Fruit fly (Drosophila melanogaster) whole organism, embryonic: ENCODE results near the gene Lsd-1.
A peak's percentile ranks its signal among the peaks of the same experiment; 100 is the strongest.

Source experiments
- ATbp ChIP-seq: fragments of 200-800 bp; sonication (Bioruptor generic); optimal IDR thresholded peaks from 2 replicates; lab custom pipeline; 2017; ENCODE audit warnings: missing biosample characterization, mild to moderate bottlenecking, missing genetic modification characterization, missing genetic modification reagents
- Abd-B ChIP-seq: fragments of 200-800 bp; sonication (Bioruptor generic); optimal IDR thresholded peaks from 2 replicates; lab custom pipeline; 2018; ENCODE audit warnings: missing biosample characterization, mild to moderate bottlenecking, missing genetic modification characterization, moderate library complexity
- CG10431 ChIP-seq: fragments of 200-800 bp; sonication (Bioruptor generic); optimal IDR thresholded peaks from 3 replicates; lab custom pipeline; 2018; ENCODE audit warnings: missing biosample characterization, mild to moderate bottlenecking, missing genetic modification characterization
- CG11247 ChIP-seq: fragments of 200-800 bp; sonication (Bioruptor generic); IDR thresholded peaks from 2 replicates; pipeline ENCODE4 v1.3.6; 2022; ENCODE audit warnings: missing biosample characterization, missing genetic modification characterization
- CG12391 ChIP-seq: fragments of 200-800 bp; sonication (Bioruptor generic); optimal IDR thresholded peaks from 3 replicates; lab custom pipeline; 2018; ENCODE audit warnings: missing biosample characterization, mild to moderate bottlenecking, missing genetic modification characterization, moderate library complexity
- CG12942 ChIP-seq: fragments of 200-800 bp; sonication (Bioruptor generic); optimal IDR thresholded peaks from 3 replicates; lab custom pipeline; 2016; ENCODE audit warnings: missing biosample characterization, missing genetic modification characterization
- CG14667 ChIP-seq: fragments of 200-800 bp; sonication (Bioruptor generic); IDR thresholded peaks from 2 replicates; pipeline ENCODE4 v1.3.6; 2022; ENCODE audit warnings: missing biosample characterization, missing genetic modification characterization
- CG16813 ChIP-seq: fragments of 200-800 bp; sonication (Bioruptor generic); IDR thresholded peaks from 3 replicates; pipeline ENCODE4 v1.3.6; 2022; ENCODE audit warnings: missing biosample characterization, missing genetic modification characterization; ENCODE audit not compliant: partially characterized antibody
- CG17359 ChIP-seq: fragments of 200-800 bp; sonication (Bioruptor generic); optimal IDR thresholded peaks from 3 replicates; lab custom pipeline; 2018; ENCODE audit warnings: missing biosample characterization, mild to moderate bottlenecking, missing genetic modification characterization, moderate library complexity
- CG17568 ChIP-seq: fragments of 200-800 bp; sonication (Bioruptor generic); optimal IDR thresholded peaks from 2 replicates; lab custom pipeline; 2018; ENCODE audit warnings: missing biosample characterization, mild to moderate bottlenecking, missing genetic modification characterization, moderate library complexity
- CG18011 ChIP-seq: fragments of 200-800 bp; sonication (Bioruptor generic); optimal IDR thresholded peaks from 2 replicates; lab custom pipeline; 2017; ENCODE audit warnings: missing biosample characterization, missing genetic modification characterization, mild to moderate bottlenecking, moderate library complexity, missing genotype
- CG2202 ChIP-seq: fragments of 200-800 bp; sonication (Bioruptor generic); optimal IDR thresholded peaks from 2 replicates; lab custom pipeline; 2018; ENCODE audit warnings: missing biosample characterization, mild to moderate bottlenecking, missing genetic modification characterization
- CG33557 ChIP-seq: fragments of 200-800 bp; sonication (Bioruptor generic); optimal IDR thresholded peaks from 2 replicates; lab custom pipeline; 2019; ENCODE audit warnings: missing biosample characterization, mild to moderate bottlenecking, missing genetic modification characterization, moderate library complexity
- CG42726 ChIP-seq: fragments of 200-800 bp; sonication (Bioruptor generic); IDR thresholded peaks from 2 replicates; pipeline ENCODE4 v1.3.6; 2022; ENCODE audit warnings: missing biosample characterization, missing genetic modification characterization; ENCODE audit not compliant: partially characterized antibody
- CG4617 ChIP-seq: fragments of 200-800 bp; sonication (Bioruptor generic); optimal IDR thresholded peaks from 3 replicates; lab custom pipeline; 2016; ENCODE audit warnings: missing biosample characterization, missing genetic modification characterization, borderline replicate concordance
- CG6175 ChIP-seq: fragments of 200-800 bp; sonication (Bioruptor generic); IDR thresholded peaks from 3 replicates; pipeline ENCODE4 v1.3.6; 2022; ENCODE audit warnings: missing biosample characterization, missing genetic modification characterization
- CG6654 ChIP-seq: fragments of 200-800 bp; sonication (Bioruptor generic); optimal IDR thresholded peaks from 2 replicates; lab custom pipeline; 2017; ENCODE audit warnings: missing biosample characterization, mild to moderate bottlenecking, missing genetic modification characterization
- CG7928 ChIP-seq: fragments of 200-800 bp; sonication (Bioruptor generic); optimal IDR thresholded peaks from 2 replicates; lab custom pipeline; 2017; ENCODE audit warnings: missing biosample characterization, mild to moderate bottlenecking, missing genetic modification characterization
- Dad ChIP-seq: fragments of 200-800 bp; sonication (Bioruptor generic); optimal IDR thresholded peaks from 3 replicates; lab custom pipeline; 2016; ENCODE audit warnings: missing biosample characterization, missing genetic modification characterization
- Doc3 ChIP-seq: fragments of 200-800 bp; sonication (Bioruptor generic); IDR thresholded peaks from 3 replicates; pipeline ENCODE4 v1.3.6; 2022; ENCODE audit warnings: missing biosample characterization, missing genetic modification characterization; ENCODE audit not compliant: partially characterized antibody
- HLHmδ ChIP-seq: fragments of 200-800 bp; sonication (Bioruptor generic); optimal IDR thresholded peaks from 2 replicates; lab custom pipeline; 2018; ENCODE audit warnings: missing biosample characterization, mild to moderate bottlenecking, missing genetic modification characterization, moderate library complexity
- Hand ChIP-seq: fragments of 200-800 bp; sonication (Bioruptor generic); optimal IDR thresholded peaks from 2 replicates; lab custom pipeline; 2017; ENCODE audit warnings: mild to moderate bottlenecking, missing biosample characterization, missing genetic modification reagents, missing genetic modification characterization
- Lpt ChIP-seq: fragments of >200 bp; optimal IDR thresholded peaks from 2 replicates; lab custom pipeline; 2018; ENCODE audit warnings: missing biosample characterization, missing genetic modification characterization
- MBD-R2 ChIP-seq: fragments of 200-800 bp; sonication (Bioruptor generic); IDR thresholded peaks from 2 replicates; pipeline ENCODE4 v1.3.6; 2022; ENCODE audit warnings: missing biosample characterization, missing genetic modification characterization
- Med ChIP-seq: fragments of 200-800 bp; sonication (Bioruptor generic); peaks from one replicate; lab custom pipeline; 2016; ENCODE audit warnings: missing biosample characterization, missing genetic modification characterization, mild to moderate bottlenecking, inconsistent platforms, moderate library complexity
- Mes4 ChIP-seq: fragments of 200-800 bp; sonication (Bioruptor generic); optimal IDR thresholded peaks from 2 replicates; lab custom pipeline; 2016; ENCODE audit warnings: missing biosample characterization, missing genetic modification characterization
- Myb ChIP-seq: fragments of 200-800 bp; sonication (Bioruptor generic); optimal IDR thresholded peaks from 2 replicates; lab custom pipeline; 2016; ENCODE audit warnings: missing biosample characterization, missing genetic modification characterization
- NFAT ChIP-seq: fragments of 200-800 bp; sonication (Bioruptor generic); IDR thresholded peaks from 2 replicates; pipeline ENCODE4 v1.3.6; 2022; ENCODE audit warnings: missing biosample characterization, missing genetic modification characterization
- Nf-YA ChIP-seq: fragments of 200-800 bp; sonication (Bioruptor generic); IDR thresholded peaks from 2 replicates; pipeline ENCODE4 v1.3.6; 2022; ENCODE audit warnings: missing biosample characterization, missing genetic modification characterization
- Opbp ChIP-seq: fragments of 200-800 bp; sonication (Bioruptor generic); IDR thresholded peaks from 3 replicates; pipeline ENCODE4 v1.3.6; 2022; ENCODE audit warnings: missing biosample characterization, missing genetic modification characterization; ENCODE audit not compliant: partially characterized antibody
- Sry-δ ChIP-seq: fragments of 200-800 bp; sonication (Bioruptor generic); optimal IDR thresholded peaks from 2 replicates; lab custom pipeline; 2016; ENCODE audit warnings: missing biosample characterization, missing genetic modification characterization
- ash1 ChIP-seq: fragments of 200-800 bp; sonication (Bioruptor generic); optimal IDR thresholded peaks from 2 replicates; lab custom pipeline; 2018; ENCODE audit warnings: missing biosample characterization, mild to moderate bottlenecking, missing genetic modification characterization
- az2 ChIP-seq: fragments of 200-800 bp; sonication (Bioruptor generic); optimal IDR thresholded peaks from 3 replicates; lab custom pipeline; 2016; ENCODE audit warnings: missing biosample characterization, missing genetic modification characterization
- cato ChIP-seq: fragments of 200-800 bp; sonication (Bioruptor generic); optimal IDR thresholded peaks from 2 replicates; lab custom pipeline; 2016; ENCODE audit warnings: missing biosample characterization, missing genetic modification characterization, borderline replicate concordance
- crc ChIP-seq: fragments of 200-800 bp; sonication (Bioruptor generic); optimal IDR thresholded peaks from 2 replicates; lab custom pipeline; 2016; ENCODE audit warnings: missing biosample characterization, missing genetic modification characterization
- dmrt99B ChIP-seq: fragments of 200-800 bp; sonication (Bioruptor generic); optimal IDR thresholded peaks from 2 replicates; lab custom pipeline; 2018; ENCODE audit warnings: missing biosample characterization, mild to moderate bottlenecking, missing genetic modification characterization, moderate library complexity
- en ChIP-seq: fragments of 200-800 bp; sonication (Bioruptor generic); optimal IDR thresholded peaks from 2 replicates; lab custom pipeline; 2016; ENCODE audit warnings: missing biosample characterization, missing genetic modification characterization
- eve ChIP-seq, 2 experiments: fragments of >200 bp; optimal IDR thresholded peaks; 2 replicates each; lab custom pipeline; 2017; ENCODE audit warnings: missing biosample characterization in 2 of 2, missing genetic modification characterization in 2 of 2
- ftz-f1 ChIP-seq: fragments of 200-800 bp; sonication (Bioruptor generic); optimal IDR thresholded peaks from 2 replicates; lab custom pipeline; 2016; ENCODE audit warnings: missing biosample characterization, missing genetic modification characterization
- gce ChIP-seq: fragments of 200-800 bp; sonication (Bioruptor generic); IDR thresholded peaks from 3 replicates; pipeline ENCODE4 v1.3.6; 2022; ENCODE audit warnings: missing biosample characterization, missing genetic modification characterization
- gcm ChIP-seq: fragments of 200-800 bp; sonication (Bioruptor generic); optimal IDR thresholded peaks from 2 replicates; lab custom pipeline; 2019; ENCODE audit warnings: missing biosample characterization, mild to moderate bottlenecking, missing genetic modification characterization, moderate library complexity
- kah ChIP-seq: fragments of 200-800 bp; sonication (Bioruptor generic); optimal IDR thresholded peaks from 2 replicates; lab custom pipeline; 2018; ENCODE audit warnings: missing biosample characterization, mild to moderate bottlenecking, missing genetic modification characterization
- phol ChIP-seq: fragments of 200-800 bp; sonication (Bioruptor generic); optimal IDR thresholded peaks from 3 replicates; lab custom pipeline; 2018; ENCODE audit warnings: missing biosample characterization, mild to moderate bottlenecking, missing genetic modification characterization, moderate library complexity
- pzg ChIP-seq: fragments of 200-800 bp; sonication (Bioruptor generic); optimal IDR thresholded peaks from 3 replicates; lab custom pipeline; 2018; ENCODE audit warnings: missing biosample characterization, mild to moderate bottlenecking, missing genetic modification characterization, moderate library complexity
- slou ChIP-seq: fragments of 200-800 bp; sonication (Bioruptor generic); optimal IDR thresholded peaks from 3 replicates; lab custom pipeline; 2016; ENCODE audit warnings: missing biosample characterization, missing genetic modification characterization
- ttk ChIP-seq: fragments of 200-800 bp; sonication (Bioruptor generic); IDR thresholded peaks from 2 replicates; pipeline ENCODE4 v2.1.2; 2022; ENCODE audit warnings: missing biosample characterization, missing genetic modification characterization
- tx ChIP-seq: fragments of 200-800 bp; sonication (Bioruptor generic); optimal IDR thresholded peaks from 2 replicates; lab custom pipeline; 2016; ENCODE audit warnings: missing biosample characterization, missing genetic modification characterization
- vvl ChIP-seq: fragments of 200-800 bp; sonication (Bioruptor generic); IDR thresholded peaks from 2 replicates; pipeline ENCODE4 v1.3.6; 2022; ENCODE audit warnings: missing biosample characterization, missing genetic modification characterization
- wdn ChIP-seq: fragments of 200-800 bp; sonication (Bioruptor generic); IDR thresholded peaks from 2 replicates; pipeline ENCODE4 v1.3.6; 2022; ENCODE audit warnings: missing biosample characterization, missing genetic modification characterization
- wor ChIP-seq: fragments of 200-800 bp; sonication (Bioruptor generic); IDR thresholded peaks from 2 replicates; pipeline ENCODE4 v1.3.6; 2022; ENCODE audit warnings: missing biosample characterization, missing genetic modification characterization
- z ChIP-seq: fragments of 200-800 bp; sonication (Bioruptor generic); IDR thresholded peaks from 3 replicates; pipeline ENCODE4 v1.3.6; 2022; ENCODE audit warnings: missing biosample characterization, missing genetic modification characterization

The Lsd-1 gene

DNA sequence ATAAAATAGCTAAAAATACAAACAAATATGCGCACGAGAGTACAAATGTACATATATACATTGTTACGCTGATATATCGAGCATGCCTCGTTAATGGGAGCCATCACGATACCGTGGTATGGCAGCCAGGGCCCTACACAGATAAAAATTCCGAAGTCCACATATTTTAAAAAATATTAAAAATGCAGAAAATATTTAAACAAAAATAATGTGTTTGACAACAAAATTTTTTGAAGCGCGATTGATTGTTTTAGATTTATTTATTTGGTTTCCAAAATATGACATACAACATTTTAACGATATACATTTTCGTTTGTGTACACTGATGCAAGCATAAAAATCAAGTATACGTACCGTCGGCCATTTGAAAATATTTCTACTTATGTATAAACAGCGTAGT lies 36.9 kb upstream of the Lsd-1 start (continued):
- no peak for TF ChIP-seq Doc3 (GFP tag; lab: Robert Waterston, UW)
- TF ChIP-seq az2 = peak; percentile 59
- peak in 1 of 2 experiments; percentile 11 for TF ChIP-seq eve (GFP tag; optimal IDR thresholded peaks at IDR 0.05; lab: Kevin White, UChicago)
- TF ChIP-seq CG12391 (tag; lab: Kevin White, UChicago) = peak; percentile 83
- TF ChIP-seq ftz-f1 (GFP tag; lab: Kevin White, UChicago) = no peak
- no peak for TF ChIP-seq Lpt (GFP tag; lab: Kevin White, UChicago)
- TF ChIP-seq Abd-B (GFP tag; lab: Kevin White, UChicago) = peak; percentile 58
- peak; percentile 72 for TF ChIP-seq CG18011
- TF ChIP-seq CG10431 (GFP tag; lab: Kevin White, UChicago) = no peak
- peak; percentile 52 for TF ChIP-seq gcm (GFP tag; lab: Kevin White, UChicago)
- peak; percentile 46 for TF ChIP-seq ATbp (GFP tag; lab: Kevin White, UChicago)
- peak; percentile 71 for TF ChIP-seq NFAT (GFP tag; lab: Robert Waterston, UW)
- TF ChIP-seq en = peak; percentile 42
- TF ChIP-seq z (GFP tag; lab: Robert Waterston, UW) = no peak
- peak; percentile 19 for TF ChIP-seq CG6654 (GFP tag; lab: Kevin White, UChicago)
- no peak for TF ChIP-seq CG33557 (GFP tag; lab: Kevin White, UChicago)
- TF ChIP-seq CG42726 (GFP tag; lab: Robert Waterston, UW) = no peak
- peak; percentile 41 for TF ChIP-seq ash1
- TF ChIP-seq Myb = peak; percentile 42
- TF ChIP-seq ttk (GFP tag; lab: Robert Waterston, UW) = peak; percentile 64
- TF ChIP-seq crc (GFP tag; lab: Kevin White, UChicago) = peak; percentile 53
- TF ChIP-seq CG2202 (tag; lab: Kevin White, UChicago) = no peak
- TF ChIP-seq CG7928 (GFP tag; lab: Kevin White, UChicago) = peak; percentile 55
- TF ChIP-seq vvl = peak; percentile 88
- peak; percentile 64 for TF ChIP-seq tx (GFP tag; lab: Kevin White, UChicago)
- TF ChIP-seq Med = peak; percentile 95
- peak; percentile 79; the same call in 2 of the 3 replicates for TF ChIP-seq CG6175
- peak; percentile 16 for TF ChIP-seq Mes4 (GFP tag; lab: Kevin White, UChicago)
- TF ChIP-seq gce (GFP tag; lab: Robert Waterston, UW) = no peak
- no peak for TF ChIP-seq Opbp (GFP tag; lab: Robert Waterston, UW)
- TF ChIP-seq pzg = no peak
- TF ChIP-seq wdn (GFP tag; lab: Robert Waterston, UW) = peak; percentile 80
- peak; percentile 55 for TF ChIP-seq Nf-YA
- peak; percentile 86 for TF ChIP-seq Hand (GFP tag; lab: Kevin White, UChicago)
- TF ChIP-seq CG11247 (GFP tag; lab: Robert Waterston, UW) = peak; percentile 60
- TF ChIP-seq dmrt99B (tag; lab: Kevin White, UChicago) = peak; percentile 84
- TF ChIP-seq CG12942 = peak; percentile 44
- TF ChIP-seq phol (tag; lab: Kevin White, UChicago) = peak; percentile 69
- TF ChIP-seq CG14667 (GFP tag; lab: Robert Waterston, UW) = peak; percentile 55; the same call in 1 of the 2 replicates
- no peak for TF ChIP-seq HLHmδ (GFP tag; lab: Kevin White, UChicago)
- peak; percentile 25 for TF ChIP-seq CG17568
- TF ChIP-seq MBD-R2 (GFP tag; lab: Robert Waterston, UW) = peak; percentile 58; the same call in 1 of the 2 replicates
- peak; percentile 42 for TF ChIP-seq Dad (GFP tag; lab: Kevin White, UChicago)
- TF ChIP-seq cato (GFP tag; lab: Kevin White, UChicago) = peak; percentile 23
- peak; percentile 16 for TF ChIP-seq CG4617 (GFP tag; lab: Kevin White, UChicago)
- TF ChIP-seq Sry-δ (GFP tag; lab: Kevin White, UChicago) = peak; percentile 14
- peak; percentile 71 for TF ChIP-seq slou (GFP tag; lab: Kevin White, UChicago)
- TF ChIP-seq kah (GFP tag; lab: Kevin White, UChicago) = no peak
- TF ChIP-seq wor = 0 out of 2 replicates have a peak, but pooled peaks have one; percentile 34
- no peak for TF ChIP-seq CG16813 (GFP tag; lab: Robert Waterston, UW)
- TF ChIP-seq CG17359 (tag; lab: Kevin White, UChicago) = peak; percentile 85
